Fruit fly (Drosophila melanogaster) whole organism, adult: ENCODE measurements around the gene Wdfy2.

Experiments used
- CG11617 ChIP-seq: fragments of 200-800 bp; sonication (Bioruptor generic); optimal IDR thresholded peaks from 2 replicates; lab custom pipeline; 2017; ENCODE audit warnings: mild to moderate bottlenecking, missing biosample characterization, missing genetic modification reagents, missing genetic modification characterization
- CG14711 ChIP-seq: fragments of 200-800 bp; sonication (Bioruptor generic); optimal IDR thresholded peaks from 2 replicates; lab custom pipeline; 2018; ENCODE audit warnings: missing biosample characterization, mild to moderate bottlenecking, missing genetic modification characterization, moderate library complexity
- CG1620 ChIP-seq: fragments of 200-800 bp; sonication (Bioruptor generic); optimal IDR thresholded peaks from 2 replicates; lab custom pipeline; 2016; ENCODE audit warnings: missing biosample characterization, missing genetic modification characterization
- CG33017 ChIP-seq: fragments of 200-800 bp; sonication (Bioruptor generic); optimal IDR thresholded peaks from 2 replicates; lab custom pipeline; 2018; ENCODE audit warnings: missing biosample characterization, mild to moderate bottlenecking, missing genetic modification characterization, moderate library complexity
- CG7101 ChIP-seq: fragments of 200-800 bp; sonication (Bioruptor generic); optimal IDR thresholded peaks from 2 replicates; lab custom pipeline; 2018; ENCODE audit warnings: missing biosample characterization, mild to moderate bottlenecking, missing genetic modification characterization, moderate library complexity
- Hr96 ChIP-seq: fragments of 200-800 bp; sonication (Bioruptor generic); optimal IDR thresholded peaks from 2 replicates; lab custom pipeline; 2016; ENCODE audit warnings: missing biosample characterization, missing genetic modification characterization
- Mnt ChIP-seq: fragments of 200-800 bp; sonication (Bioruptor generic); optimal IDR thresholded peaks from 2 replicates; lab custom pipeline; 2016; ENCODE audit warnings: missing biosample characterization, mild to moderate bottlenecking, missing genetic modification characterization
- bab1 ChIP-seq: fragments of 200-800 bp; sonication (Bioruptor generic); optimal IDR thresholded peaks from 3 replicates; lab custom pipeline; 2019; ENCODE audit warnings: missing biosample characterization, mild to moderate bottlenecking, missing genetic modification characterization, moderate library complexity
- cnc ChIP-seq, 2 experiments: fragments of >200 bp; optimal IDR thresholded peaks; 2 replicates each; lab custom pipeline; 2017
- kay ChIP-seq: fragments of 200-800 bp; sonication (Bioruptor generic); peaks from one replicate; lab custom pipeline; 2016; ENCODE audit warnings: missing biosample characterization, missing genetic modification characterization, borderline replicate concordance
- pad ChIP-seq: fragments of 200-800 bp; sonication (Bioruptor generic); optimal IDR thresholded peaks from 3 replicates; lab custom pipeline; 2017; ENCODE audit warnings: missing biosample characterization, missing genetic modification characterization, mild to moderate bottlenecking, moderate library complexity, missing genetic modification reagents
- toe ChIP-seq: fragments of 200-800 bp; sonication (Bioruptor generic); optimal IDR thresholded peaks from 2 replicates; lab custom pipeline; 2016; ENCODE audit warnings: missing biosample characterization, missing genetic modification characterization

- no peak for TF ChIP-seq pad
- no peak for TF ChIP-seq CG1620 (GFP tag; lab: Kevin White, UChicago)
- TF ChIP-seq Mnt = no peak
- TF ChIP-seq CG7101 = no peak
- TF ChIP-seq kay (GFP tag; lab: Kevin White, UChicago) = no peak
- TF ChIP-seq toe (GFP tag; lab: Kevin White, UChicago) = no peak
- TF ChIP-seq cnc (optimal IDR thresholded peaks at IDR 0.05; lab: Kevin White, UChicago) = no peak
- no peak for TF ChIP-seq CG14711 (tag; lab: Kevin White, UChicago)
- TF ChIP-seq Hr96 = no peak
- no peak for TF ChIP-seq CG33017 (tag; lab: Kevin White, UChicago)
- TF ChIP-seq CG11617 = no peak
- no peak for TF ChIP-seq bab1
Observed at dm6 chr2L:10470211-10470610, 47.1 kb downstream of the Wdfy2 start.
